Worm (Caenorhabditis elegans) whole organism, L4/young adult: ENCODE data around the gene acdh-6.

Experiments used
- dao-5 ChIP-seq: sonication (generic microtip); optimal IDR thresholded peaks from 2 replicates; lab custom pipeline; 2016; ENCODE audit warnings: missing genotype, missing genetic modification characterization, moderate library complexity, missing compliant biosample characterization
- him-1 ChIP-seq: sonication (generic microtip); optimal IDR thresholded peaks from 2 replicates; lab custom pipeline; 2016; ENCODE audit warnings: missing genotype, missing genetic modification reagents, missing genetic modification characterization, missing compliant biosample characterization

ce11 chrIII:8590882-8591281 lies 29.9 kb downstream of the acdh-6 start, which contains the start of gene fipr-16:
- TF ChIP-seq dao-5 (no peak), him-1 (tag; lab: Kevin White, UChicago) (no peak)
